Worm (Caenorhabditis elegans) whole organism, L1 larva: ENCODE data around the gene F27E5.5.
A peak's percentile ranks its signal among the peaks of the same experiment; 100 is the strongest.

Source experiments
- C04F5.9 ChIP-seq: sonication (generic microtip); optimal IDR thresholded peaks from 2 replicates; lab custom pipeline; 2016; ENCODE audit warnings: missing genetic modification characterization, missing compliant biosample characterization
- C16A3.4 ChIP-seq: fragments of 150-350 bp; optimal IDR thresholded peaks from 2 replicates; lab custom pipeline; 2014; ENCODE audit warnings: missing biosample characterization, missing genetic modification characterization
- F16B12.6 ChIP-seq: fragments of 150-350 bp; optimal IDR thresholded peaks from 2 replicates; lab custom pipeline; 2014; ENCODE audit warnings: missing biosample characterization, missing genetic modification characterization
- aha-1 ChIP-seq: fragments of 150-350 bp; optimal IDR thresholded peaks from 2 replicates; lab custom pipeline; 2014; ENCODE audit warnings: missing biosample characterization, missing genetic modification characterization
- blmp-1 ChIP-seq: fragments of 150-350 bp; optimal IDR thresholded peaks from 2 replicates; lab custom pipeline; 2014; ENCODE audit warnings: missing biosample characterization, missing genetic modification characterization
- ceh-63 ChIP-seq: fragments of 200-800 bp; sonication (Bioruptor generic); optimal IDR thresholded peaks from 2 replicates; lab custom pipeline; 2018; ENCODE audit warnings: mild to moderate bottlenecking, missing genetic modification characterization, missing compliant biosample characterization
- ceh-8 ChIP-seq: fragments of 200-800 bp; sonication (Bioruptor generic); optimal IDR thresholded peaks from 2 replicates; lab custom pipeline; 2018; ENCODE audit warnings: mild to moderate bottlenecking, missing genetic modification characterization, moderate library complexity, missing compliant biosample characterization
- ceh-82 ChIP-seq, 3 experiments: fragments of 150-350 bp in 1 of 3; sonication (generic microtip) in 2 of 3; optimal IDR thresholded peaks; 2 replicates each; lab custom pipeline; 2014 to 2017; ENCODE audit warnings: missing biosample characterization in 3 of 3, missing genetic modification characterization in 3 of 3
- efl-1 ChIP-seq, 4 experiments: fragments of 150-350 bp; optimal IDR thresholded peaks in 3 of 4; peaks in 1 of 4; 1 replicate in 1 of 4; 2 replicates in 3 of 4; lab custom pipeline; 2014; ENCODE audit warnings: missing biosample characterization in 2 of 4, missing genetic modification characterization in 2 of 4, missing genetic modification reagents in 2 of 4
- efl-3 ChIP-seq: fragments of 200-800 bp; sonication (Bioruptor generic); optimal IDR thresholded peaks from 2 replicates; lab custom pipeline; 2018; ENCODE audit warnings: mild to moderate bottlenecking, missing genetic modification characterization, missing compliant biosample characterization
- elt-2 ChIP-seq: sonication (generic microtip); optimal IDR thresholded peaks from 2 replicates; lab custom pipeline; 2016; ENCODE audit warnings: missing genetic modification characterization, mild to moderate bottlenecking, inconsistent platforms, missing compliant biosample characterization, missing genetic modification reagents
- elt-3 ChIP-seq, 6 experiments: fragments of 150-350 bp in 1 of 6; sonication (generic microtip); optimal IDR thresholded peaks; 2 replicates each; lab custom pipeline; 2017 to 2018; ENCODE audit warnings: missing biosample characterization in 6 of 6, missing genetic modification characterization in 6 of 6, inconsistent platforms in 1 of 6
- ets-5 ChIP-seq: fragments of 200-800 bp; sonication (Bioruptor generic); IDR thresholded peaks from 2 replicates; pipeline ENCODE4 v1.3.6; 2022; ENCODE audit warnings: missing genetic modification characterization, missing compliant biosample characterization
- fkh-10 ChIP-seq: sonication (generic microtip); optimal IDR thresholded peaks from 2 replicates; lab custom pipeline; 2017; ENCODE audit warnings: missing biosample characterization, missing genetic modification reagents, missing genetic modification characterization
- fkh-4 ChIP-seq: sonication (generic microtip); optimal IDR thresholded peaks from 2 replicates; lab custom pipeline; 2016; ENCODE audit warnings: missing compliant biosample characterization, missing genetic modification characterization, borderline replicate concordance
- fos-1 ChIP-seq: fragments of 150-350 bp; optimal IDR thresholded peaks from 2 replicates; lab custom pipeline; 2014; ENCODE audit warnings: missing biosample characterization, missing genetic modification characterization
- hlh-4 ChIP-seq: sonication (generic microtip); optimal IDR thresholded peaks from 2 replicates; lab custom pipeline; 2016; ENCODE audit warnings: mild to moderate bottlenecking, missing genetic modification characterization, missing compliant biosample characterization
- hpl-2 ChIP-seq: fragments of 150-350 bp; optimal IDR thresholded peaks from 2 replicates; lab custom pipeline; 2014; ENCODE audit warnings: missing biosample characterization, missing genetic modification reagents, missing genetic modification characterization
- irx-1 ChIP-seq: sonication (generic microtip); optimal IDR thresholded peaks from 2 replicates; lab custom pipeline; 2016; ENCODE audit warnings: missing genetic modification characterization, missing compliant biosample characterization
- jun-1 ChIP-seq: fragments of 150-350 bp; optimal IDR thresholded peaks from 2 replicates; lab custom pipeline; 2014; ENCODE audit warnings: missing biosample characterization, missing genetic modification reagents, missing genetic modification characterization
- lin-13 ChIP-seq: fragments of 150-350 bp; optimal IDR thresholded peaks from 2 replicates; lab custom pipeline; 2014; ENCODE audit warnings: missing biosample characterization, missing genetic modification reagents, missing genetic modification characterization
- lin-14 ChIP-seq: fragments of 200-800 bp; sonication (Bioruptor generic); optimal IDR thresholded peaks from 2 replicates; lab custom pipeline; 2018; ENCODE audit warnings: mild to moderate bottlenecking, missing genetic modification characterization, moderate library complexity, missing compliant biosample characterization
- lin-15B ChIP-seq: fragments of 150-350 bp; sonication (generic microtip); optimal IDR thresholded peaks from 3 replicates; lab custom pipeline; 2014; ENCODE audit warnings: missing biosample characterization, missing genetic modification characterization
- lin-35 ChIP-seq, 2 experiments: fragments of 150-350 bp; optimal IDR thresholded peaks; 2 replicates each; lab custom pipeline; 2014; ENCODE audit warnings: missing biosample characterization in 2 of 2, missing genetic modification characterization in 2 of 2, missing genetic modification reagents in 2 of 2
- lin-39 ChIP-seq: fragments of 150-350 bp; optimal IDR thresholded peaks from 2 replicates; lab custom pipeline; 2014; ENCODE audit warnings: missing biosample characterization, missing genetic modification reagents, missing genetic modification characterization
- lir-3 ChIP-seq: sonication (generic microtip); optimal IDR thresholded peaks from 2 replicates; lab custom pipeline; 2016; ENCODE audit warnings: mild to moderate bottlenecking, missing genetic modification characterization, moderate library complexity, missing compliant biosample characterization; ENCODE audit not compliant: poor library complexity
- lsy-2 ChIP-seq, 2 experiments: fragments of 150-350 bp; optimal IDR thresholded peaks; 2 replicates each; lab custom pipeline; 2014; ENCODE audit warnings: missing biosample characterization in 2 of 2, missing genetic modification characterization in 2 of 2
- mab-9 ChIP-seq: fragments of 200-800 bp; sonication (Bioruptor generic); IDR thresholded peaks from 2 replicates; pipeline ENCODE4 v1.3.6; 2022; ENCODE audit warnings: missing genetic modification reagents, missing genetic modification characterization, missing compliant biosample characterization
- mef-2 ChIP-seq: fragments of 150-350 bp; optimal IDR thresholded peaks from 2 replicates; lab custom pipeline; 2014; ENCODE audit warnings: missing biosample characterization, missing genetic modification characterization
- nhr-11 ChIP-seq: fragments of 150-350 bp; optimal IDR thresholded peaks from 2 replicates; lab custom pipeline; 2014; ENCODE audit warnings: missing biosample characterization, missing genetic modification characterization
- nhr-19 ChIP-seq: fragments of 200-800 bp; sonication (Bioruptor generic); conservative IDR thresholded peaks from 2 replicates; pipeline ENCODE4 v1.3.6; 2022; ENCODE audit warnings: missing genetic modification characterization, missing compliant biosample characterization
- nhr-237 ChIP-seq: fragments of 150-350 bp; optimal IDR thresholded peaks from 2 replicates; lab custom pipeline; 2014; ENCODE audit warnings: missing biosample characterization, missing genetic modification characterization
- nhr-28 ChIP-seq: fragments of 150-350 bp; optimal IDR thresholded peaks from 2 replicates; lab custom pipeline; 2014; ENCODE audit warnings: missing biosample characterization, missing genetic modification characterization
- nhr-47 ChIP-seq: sonication (generic microtip); optimal IDR thresholded peaks from 2 replicates; lab custom pipeline; 2016; ENCODE audit warnings: mild to moderate bottlenecking, missing genetic modification characterization, moderate library complexity, missing compliant biosample characterization
- nhr-71 ChIP-seq: sonication (generic microtip); optimal IDR thresholded peaks from 2 replicates; lab custom pipeline; 2016; ENCODE audit warnings: mild to moderate bottlenecking, missing genetic modification characterization, moderate library complexity, missing compliant biosample characterization
- nhr-85 ChIP-seq: sonication (generic microtip); peaks from one replicate; lab custom pipeline; 2016; ENCODE audit warnings: missing genetic modification characterization, inconsistent platforms, missing compliant biosample characterization
- rnt-1 ChIP-seq: sonication (generic microtip); optimal IDR thresholded peaks from 2 replicates; lab custom pipeline; 2016; ENCODE audit warnings: mild to moderate bottlenecking, missing genetic modification characterization, moderate library complexity, missing compliant biosample characterization
- snpc-4 ChIP-seq: fragments of 150-350 bp; optimal IDR thresholded peaks from 2 replicates; lab custom pipeline; 2014; ENCODE audit warnings: missing biosample characterization, missing genetic modification characterization
- snu-23 ChIP-seq: sonication (generic microtip); optimal IDR thresholded peaks from 2 replicates; lab custom pipeline; 2016; ENCODE audit warnings: missing genetic modification characterization, missing compliant biosample characterization
- tbx-2 ChIP-seq: sonication (generic microtip); optimal IDR thresholded peaks from 2 replicates; lab custom pipeline; 2016; ENCODE audit warnings: missing genetic modification characterization, missing compliant biosample characterization
- tlp-1 ChIP-seq: fragments of 150-350 bp; optimal IDR thresholded peaks from 2 replicates; lab custom pipeline; 2014; ENCODE audit warnings: missing biosample characterization, missing genetic modification characterization
- unc-130 ChIP-seq: fragments of 150-350 bp; optimal IDR thresholded peaks from 2 replicates; lab custom pipeline; 2017; ENCODE audit warnings: missing biosample characterization, missing genetic modification characterization, inconsistent platforms
- unc-62 ChIP-seq: fragments of 150-350 bp; optimal IDR thresholded peaks from 2 replicates; lab custom pipeline; 2014; ENCODE audit warnings: missing biosample characterization, missing genetic modification reagents, missing genetic modification characterization
- unc-98 ChIP-seq: fragments of 200-800 bp; sonication (Bioruptor generic); IDR thresholded peaks from 2 replicates; pipeline ENCODE4 v1.3.6; 2022; ENCODE audit warnings: missing genetic modification characterization, missing compliant biosample characterization
- vab-15 ChIP-seq: sonication (generic microtip); optimal IDR thresholded peaks from 2 replicates; lab custom pipeline; 2017; ENCODE audit warnings: missing genotype, mild to moderate bottlenecking, missing genetic modification characterization, missing compliant biosample characterization
- xbp-1 ChIP-seq: sonication (generic microtip); optimal IDR thresholded peaks from 2 replicates; lab custom pipeline; 2016; ENCODE audit warnings: missing genetic modification characterization, missing compliant biosample characterization
- zag-1 ChIP-seq: fragments of 150-350 bp; optimal IDR thresholded peaks from 2 replicates; lab custom pipeline; 2014; ENCODE audit warnings: missing biosample characterization, missing genetic modification characterization
- ztf-11 ChIP-seq, 2 experiments: sonication (generic microtip); optimal IDR thresholded peaks; 2 replicates each; lab custom pipeline; 2016 to 2017; ENCODE audit warnings: missing genetic modification characterization in 2 of 2, missing biosample characterization in 1 of 2, missing compliant biosample characterization in 1 of 2

F27E5.5 gene

ce11 chrII:10174338-10174737, 42.7 kb upstream of the F27E5.5 start, which contains the start of gene F33H1.4 (continued):
- TF ChIP-seq lir-3 (tag; lab: Kevin White, UChicago) (no peak), elt-2 (tag; lab: Kevin White, UChicago) (no peak), fos-1 (tag; lab: Kevin White, UChicago) (no peak), lsy-2 (tag; optimal IDR thresholded peaks at IDR 0.05; lab: Kevin White, UChicago) (peak; percentile 83 to 97), ceh-82 (tag; optimal IDR thresholded peaks at IDR 0.05; lab: Kevin White, UChicago) (peak in 2 of 3 experiments; percentile 20 to 57), unc-130 (no peak), F16B12.6 (tag; lab: Kevin White, UChicago) (peak; percentile 23), snu-23 (GFP tag; lab: Kevin White, UChicago) (peak; percentile 65), nhr-19 (GFP tag; lab: Robert Waterston, UW) (peak; percentile 17), mab-9 (no peak), hlh-4 (tag; lab: Kevin White, UChicago) (no peak), ceh-63 (GFP tag; lab: Kevin White, UChicago) (no peak), vab-15 (tag; lab: Kevin White, UChicago) (no peak), aha-1 (tag; lab: Kevin White, UChicago) (no peak), lin-39 (tag; lab: Kevin White, UChicago) (no peak), nhr-47 (tag; lab: Kevin White, UChicago) (peak; percentile 61), nhr-71 (peak; percentile 61), zag-1 (tag; lab: Kevin White, UChicago) (no peak), C04F5.9 (no peak), ets-5 (no peak), irx-1 (tag; lab: Kevin White, UChicago) (no peak), fkh-10 (GFP tag; lab: Kevin White, UChicago) (no peak), snpc-4 (tag; lab: Kevin White, UChicago) (no peak), nhr-11 (tag; lab: Kevin White, UChicago) (no peak), fkh-4 (tag; lab: Kevin White, UChicago) (no peak), ceh-8 (GFP tag; lab: Kevin White, UChicago) (no peak), nhr-28 (tag; lab: Kevin White, UChicago) (no peak), ztf-11 (tag; optimal IDR thresholded peaks at IDR 0.05; lab: Kevin White, UChicago) (no peak), elt-3 (tag; optimal IDR thresholded peaks at IDR 0.05; lab: Kevin White, UChicago) (peak in 1 of 6 experiments; percentile 22), C16A3.4 (tag; lab: Kevin White, UChicago) (no peak), hpl-2 (GFP tag; lab: Kevin White, UChicago) (no peak), tbx-2 (tag; lab: Kevin White, UChicago) (no peak), lin-15B (peak; percentile 87), xbp-1 (peak; percentile 16), nhr-237 (tag; lab: Kevin White, UChicago) (no peak), blmp-1 (peak; percentile 91), jun-1 (tag; lab: Kevin White, UChicago) (peak; percentile 8), nhr-85 (tag; lab: Kevin White, UChicago) (peak; percentile 64), efl-3 (GFP tag; lab: Kevin White, UChicago) (no peak), rnt-1 (tag; lab: Kevin White, UChicago) (peak; percentile 61)
- TF ChIP-seq, all 84 proteins: peak for 30

ce11 chrII:10172436-10172973, 40.8 kb upstream of the F27E5.5 start, which contains the start of gene wbp-11:
TSS of gene wbp-11 (plus strand) at chrII:10172923.
- no peak for TF ChIP-seq lir-3 (tag; lab: Kevin White, UChicago)
- TF ChIP-seq tlp-1 (tag; lab: Kevin White, UChicago) = no peak
- TF ChIP-seq unc-62 = no peak
- no peak for TF ChIP-seq ets-5
- peak; percentile 14 for TF ChIP-seq rnt-1 (tag; lab: Kevin White, UChicago)
- no peak for TF ChIP-seq unc-98 (GFP tag; lab: Robert Waterston, UW)
- peak; percentile 33 for TF ChIP-seq lin-15B
- TF ChIP-seq elt-3 (tag; optimal IDR thresholded peaks at IDR 0.05; lab: Kevin White, UChicago) = peak in 1 of 6 experiments; percentile 14
- no peak for TF ChIP-seq fkh-10 (GFP tag; lab: Kevin White, UChicago)
- peak in 1 of 3 experiments; percentile 8 for TF ChIP-seq ceh-82 (tag; optimal IDR thresholded peaks at IDR 0.05; lab: Kevin White, UChicago)
- no peak for TF ChIP-seq mab-9
- no peak for TF ChIP-seq irx-1 (tag; lab: Kevin White, UChicago)
- no peak for TF ChIP-seq xbp-1
- TF ChIP-seq efl-1 (optimal IDR thresholded peaks at IDR 0.05; lab: Kevin White, UChicago) = peak; percentile 21 to 48
- peak; percentile 57 to 89 for TF ChIP-seq efl-1 (GFP tag; optimal IDR thresholded peaks at IDR 0.05 in 1 of 2; lab: Kevin White, UChicago)
- TF ChIP-seq lin-35 (GFP tag; optimal IDR thresholded peaks at IDR 0.05; lab: Kevin White, UChicago) = peak; percentile 49 to 76
- TF ChIP-seq nhr-28 (tag; lab: Kevin White, UChicago) = no peak
- peak; percentile 33 for TF ChIP-seq blmp-1
- TF ChIP-seq lin-39 (tag; lab: Kevin White, UChicago) = no peak
- TF ChIP-seq lin-14 (GFP tag; lab: Kevin White, UChicago) = peak; percentile 6
- no peak for TF ChIP-seq nhr-85 (tag; lab: Kevin White, UChicago)
- peak; percentile 22 for TF ChIP-seq snu-23 (GFP tag; lab: Kevin White, UChicago)
- TF ChIP-seq C16A3.4 (tag; lab: Kevin White, UChicago) = peak; percentile 37
- no peak for TF ChIP-seq lin-13 (GFP tag; lab: Kevin White, UChicago)
- no peak for TF ChIP-seq mef-2
